Worm (Caenorhabditis elegans): ENCODE measurements around the gene clec-35.

ce11 chrV:16808168-16808567 lies 45.7 kb downstream of the clec-35 start:
- TF ChIP-seq arid-1 (GFP tag; conservative IDR thresholded peaks at IDR 0.05) (no peak), fkh-10 (GFP tag; optimal IDR thresholded peaks at IDR 0.05) (no peak)
